Worm (Caenorhabditis elegans) whole organism, L4 larva: ENCODE results near the gene Y54E2A.4.

Experiments used
- F49E8.2 ChIP-seq: sonication (generic microtip); optimal IDR thresholded peaks from 2 replicates; lab custom pipeline; 2016; ENCODE audit warnings: missing compliant biosample characterization, mild to moderate bottlenecking, missing genetic modification characterization, borderline replicate concordance
- T20F7.1 ChIP-seq: fragments of 200-800 bp; sonication (Bioruptor generic); optimal IDR thresholded peaks from 2 replicates; lab custom pipeline; 2018; ENCODE audit warnings: mild to moderate bottlenecking, missing genetic modification characterization, missing compliant biosample characterization
- Y48G9A.11 ChIP-seq: fragments of 200-800 bp; sonication (Bioruptor generic); IDR thresholded peaks from 2 replicates; pipeline ENCODE4 v1.3.6; 2022; ENCODE audit warnings: missing genetic modification reagents, missing genetic modification characterization, missing compliant biosample characterization
- Y5F2A.4 ChIP-seq: fragments of 200-800 bp; sonication (Bioruptor generic); optimal IDR thresholded peaks from 2 replicates; lab custom pipeline; 2018; ENCODE audit warnings: mild to moderate bottlenecking, missing genetic modification characterization, missing compliant biosample characterization
- Y75B8A.6 ChIP-seq: fragments of 200-800 bp; sonication (Bioruptor generic); IDR thresholded peaks from 2 replicates; pipeline ENCODE4 v1.3.6; 2022; ENCODE audit warnings: missing genetic modification reagents, missing genetic modification characterization, missing compliant biosample characterization
- ZK337.2 ChIP-seq: fragments of 200-800 bp; sonication (Bioruptor generic); IDR thresholded peaks from 2 replicates; pipeline ENCODE4 v1.3.6; 2022; ENCODE audit warnings: missing genetic modification reagents, missing genetic modification characterization, missing compliant biosample characterization
- aha-1 ChIP-seq: fragments of 150-350 bp; peaks from one replicate; lab custom pipeline; 2014; ENCODE audit warnings: missing biosample characterization, missing genetic modification characterization
- aly-2 ChIP-seq: sonication (generic microtip); optimal IDR thresholded peaks from 2 replicates; lab custom pipeline; 2018; ENCODE audit warnings: missing biosample characterization, missing genetic modification characterization
- attf-4 ChIP-seq: sonication (generic microtip); optimal IDR thresholded peaks from 3 replicates; lab custom pipeline; 2017; ENCODE audit warnings: missing biosample characterization, missing genetic modification characterization
- ceh-28 ChIP-seq: fragments of 150-350 bp; optimal IDR thresholded peaks from 2 replicates; lab custom pipeline; 2014; ENCODE audit warnings: missing biosample characterization, missing genetic modification reagents, missing genetic modification characterization
- ceh-32 ChIP-seq: sonication (generic microtip); optimal IDR thresholded peaks from 2 replicates; lab custom pipeline; 2016; ENCODE audit warnings: mild to moderate bottlenecking, missing genetic modification characterization, missing compliant biosample characterization; ENCODE audit not compliant: poor library complexity
- ceh-62 ChIP-seq: sonication (generic microtip); optimal IDR thresholded peaks from 2 replicates; lab custom pipeline; 2017; ENCODE audit warnings: missing biosample characterization, missing genetic modification characterization
- cey-2 ChIP-seq: sonication (generic microtip); optimal IDR thresholded peaks from 3 replicates; lab custom pipeline; 2017; ENCODE audit warnings: missing genetic modification characterization, mild to moderate bottlenecking, missing compliant biosample characterization, antibody characterized with exemption, borderline replicate concordance; ENCODE audit not compliant: insufficient read depth
- daf-16 ChIP-seq, 3 experiments: sonication (generic microtip); optimal IDR thresholded peaks; 2 replicates each; lab custom pipeline; 2016 to 2017; ENCODE audit warnings: missing genetic modification characterization in 3 of 3, missing genetic modification reagents in 3 of 3, mild to moderate bottlenecking in 2 of 3, missing compliant biosample characterization in 2 of 3, missing biosample characterization in 1 of 3, moderate library complexity in 1 of 3
- daf-19 ChIP-seq: fragments of 200-800 bp; sonication (Bioruptor generic); conservative IDR thresholded peaks from 2 replicates; pipeline ENCODE4 v1.3.6; 2022; ENCODE audit warnings: missing genetic modification characterization, missing compliant biosample characterization
- dmd-8 ChIP-seq: fragments of 200-800 bp; sonication (Bioruptor generic); IDR thresholded peaks from 2 replicates; pipeline ENCODE4 v1.3.6; 2022; ENCODE audit warnings: missing genetic modification characterization, missing compliant biosample characterization
- dve-1 ChIP-seq: sonication (generic microtip); optimal IDR thresholded peaks from 2 replicates; lab custom pipeline; 2017; ENCODE audit warnings: antibody characterized with exemption, mild to moderate bottlenecking, missing genetic modification characterization, missing compliant biosample characterization; ENCODE audit not compliant: insufficient read depth
- egl-27 ChIP-seq: sonication (generic microtip); optimal IDR thresholded peaks from 3 replicates; lab custom pipeline; 2017; ENCODE audit warnings: missing biosample characterization, missing genetic modification reagents, missing genetic modification characterization
- fkh-10 ChIP-seq: fragments of 150-350 bp; optimal IDR thresholded peaks from 2 replicates; lab custom pipeline; 2014; ENCODE audit warnings: missing biosample characterization, missing genetic modification reagents, missing genetic modification characterization
- fos-1 ChIP-seq: fragments of 150-350 bp; optimal IDR thresholded peaks from 2 replicates; lab custom pipeline; 2014; ENCODE audit warnings: missing biosample characterization, missing genetic modification characterization
- gei-8 ChIP-seq: fragments of 200-800 bp; sonication (Bioruptor generic); optimal IDR thresholded peaks from 2 replicates; lab custom pipeline; 2018; ENCODE audit warnings: mild to moderate bottlenecking, missing genetic modification characterization, missing compliant biosample characterization
- hlh-30 ChIP-seq: sonication (generic microtip); optimal IDR thresholded peaks from 2 replicates; lab custom pipeline; 2017; ENCODE audit warnings: antibody characterized with exemption, mild to moderate bottlenecking, missing genetic modification characterization, missing compliant biosample characterization; ENCODE audit not compliant: insufficient read depth
- jun-1 ChIP-seq: fragments of 150-350 bp; optimal IDR thresholded peaks from 2 replicates; lab custom pipeline; 2014; ENCODE audit warnings: missing biosample characterization, missing genetic modification reagents, missing genetic modification characterization
- lin-1 ChIP-seq: fragments of 200-800 bp; sonication (Bioruptor generic); IDR thresholded peaks from 2 replicates; pipeline ENCODE4 v1.3.6; 2022; ENCODE audit warnings: missing genetic modification reagents, missing genetic modification characterization, missing compliant biosample characterization
- lin-13 ChIP-seq: fragments of 150-350 bp; optimal IDR thresholded peaks from 2 replicates; lab custom pipeline; 2014; ENCODE audit warnings: missing biosample characterization, missing genetic modification reagents, missing genetic modification characterization
- lin-15B ChIP-seq: fragments of 150-350 bp; sonication (generic microtip); optimal IDR thresholded peaks from 3 replicates; lab custom pipeline; 2014; ENCODE audit warnings: missing biosample characterization, missing genetic modification characterization
- lin-29 ChIP-seq: fragments of 200-800 bp; sonication (Bioruptor generic); IDR thresholded peaks from 2 replicates; pipeline ENCODE4 v1.3.6; 2022; ENCODE audit warnings: missing genetic modification reagents, missing genetic modification characterization, missing compliant biosample characterization
- mep-1 ChIP-seq: fragments of 150-350 bp; sonication (generic microtip); optimal IDR thresholded peaks from 3 replicates; lab custom pipeline; 2014; ENCODE audit warnings: missing biosample characterization, missing genetic modification characterization
- mxl-3 ChIP-seq: fragments of 200-800 bp; sonication (Bioruptor generic); optimal IDR thresholded peaks from 2 replicates; lab custom pipeline; 2018; ENCODE audit warnings: mild to moderate bottlenecking, missing genetic modification characterization, missing compliant biosample characterization
- nhr-102 ChIP-seq: sonication (generic microtip); optimal IDR thresholded peaks from 2 replicates; lab custom pipeline; 2016; ENCODE audit warnings: mild to moderate bottlenecking, missing genetic modification characterization, moderate library complexity, missing compliant biosample characterization
- nhr-237 ChIP-seq: sonication (generic microtip); optimal IDR thresholded peaks from 2 replicates; lab custom pipeline; 2017; ENCODE audit warnings: missing biosample characterization, missing genetic modification characterization
- nhr-28 ChIP-seq: fragments of 150-350 bp; optimal IDR thresholded peaks from 2 replicates; lab custom pipeline; 2014; ENCODE audit warnings: missing biosample characterization, missing genetic modification characterization
- nhr-41 ChIP-seq: fragments of 200-800 bp; sonication (Bioruptor generic); IDR thresholded peaks from 2 replicates; pipeline ENCODE4 v1.3.6; 2022; ENCODE audit warnings: missing genetic modification reagents, missing genetic modification characterization, missing compliant biosample characterization
- nhr-6 ChIP-seq: fragments of 150-350 bp; optimal IDR thresholded peaks from 2 replicates; lab custom pipeline; 2014; ENCODE audit warnings: missing biosample characterization, missing genetic modification characterization
- nhr-76 ChIP-seq: fragments of 150-350 bp; optimal IDR thresholded peaks from 2 replicates; lab custom pipeline; 2014; ENCODE audit warnings: missing biosample characterization, missing genetic modification characterization
- nhr-77 ChIP-seq: fragments of 150-350 bp; optimal IDR thresholded peaks from 2 replicates; lab custom pipeline; 2014; ENCODE audit warnings: missing biosample characterization, missing genetic modification characterization
- pha-4 ChIP-seq, 2 experiments: fragments of 150-350 bp in 1 of 2; fragments of 200-800 bp in 1 of 2; sonication (Bioruptor generic) in 1 of 2; IDR thresholded peaks in 1 of 2; optimal IDR thresholded peaks in 1 of 2; 2 replicates each; pipeline versions ENCODE4 v1.3.6 to Lab custom; 2014 to 2022; ENCODE audit warnings: missing genetic modification characterization in 2 of 2, missing genetic modification reagents in 2 of 2, missing biosample characterization in 1 of 2, missing compliant biosample characterization in 1 of 2
- php-3 ChIP-seq: fragments of 200-800 bp; sonication (Bioruptor generic); IDR thresholded peaks from 2 replicates; pipeline ENCODE4 v1.3.6; 2022; ENCODE audit warnings: missing genetic modification reagents, missing genetic modification characterization, missing compliant biosample characterization
- pqm-1 ChIP-seq: sonication (generic microtip); optimal IDR thresholded peaks from 2 replicates; lab custom pipeline; 2017; ENCODE audit warnings: missing biosample characterization, missing genetic modification characterization
- rbr-2 ChIP-seq: sonication (generic microtip); optimal IDR thresholded peaks from 2 replicates; lab custom pipeline; 2016; ENCODE audit warnings: missing genotype, missing genetic modification characterization, missing compliant biosample characterization
- snpc-4 ChIP-seq: fragments of 150-350 bp; optimal IDR thresholded peaks from 2 replicates; lab custom pipeline; 2014; ENCODE audit warnings: missing biosample characterization, missing genetic modification characterization
- tra-1 ChIP-seq: fragments of 200-800 bp; sonication (Bioruptor generic); IDR thresholded peaks from 2 replicates; pipeline ENCODE4 v1.3.6; 2022; ENCODE audit warnings: missing genetic modification reagents, missing genetic modification characterization, missing compliant biosample characterization
- vab-7 ChIP-seq: fragments of 200-800 bp; sonication (Bioruptor generic); IDR thresholded peaks from 2 replicates; pipeline ENCODE4 v1.3.6; 2022; ENCODE audit warnings: missing genetic modification reagents, missing genetic modification characterization, missing compliant biosample characterization
- zfp-2 ChIP-seq: sonication (generic microtip); optimal IDR thresholded peaks from 2 replicates; lab custom pipeline; 2016; ENCODE audit warnings: mild to moderate bottlenecking, missing genetic modification characterization, missing compliant biosample characterization
- ztf-11 ChIP-seq: fragments of 150-350 bp; optimal IDR thresholded peaks from 2 replicates; lab custom pipeline; 2014; ENCODE audit warnings: missing biosample characterization, missing genetic modification characterization
- ztf-7 ChIP-seq: fragments of 150-350 bp; optimal IDR thresholded peaks from 2 replicates; lab custom pipeline; 2014; ENCODE audit warnings: missing biosample characterization, missing genetic modification characterization

The Y54E2A.4 gene

DNA sequence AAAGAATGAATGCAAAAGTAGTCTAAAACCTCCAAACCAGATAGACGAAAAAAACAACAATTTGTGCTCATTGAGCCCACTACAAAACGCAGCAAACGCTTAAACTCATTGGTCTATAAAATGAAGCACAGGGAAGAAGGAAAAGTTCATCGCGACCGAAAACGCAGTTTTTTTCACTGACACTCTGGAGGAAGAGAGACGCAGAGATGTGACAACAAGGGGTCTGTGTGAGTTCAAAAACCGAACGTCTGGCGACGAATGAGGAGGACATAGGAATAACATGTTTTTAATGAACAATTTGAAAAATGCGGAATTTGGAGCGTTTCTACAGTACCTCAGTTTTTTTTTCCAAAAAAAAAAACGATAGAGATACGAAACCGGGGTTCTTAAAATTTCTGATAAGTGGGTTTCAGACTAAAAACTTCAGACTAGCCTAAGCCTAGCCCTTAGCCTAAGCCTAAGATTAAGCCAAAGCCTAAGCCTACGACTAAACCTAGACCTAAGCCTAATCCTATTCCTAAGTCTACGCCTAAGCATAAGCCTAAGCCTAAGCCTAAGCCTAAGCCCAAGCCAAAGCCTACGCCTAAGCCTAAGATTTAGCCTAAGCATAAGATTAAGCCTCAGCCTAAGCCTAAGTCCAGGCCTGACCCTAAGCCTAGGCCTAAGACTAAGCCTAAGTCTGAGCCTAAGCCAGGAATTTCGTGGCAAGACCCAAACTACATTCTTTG is 65.0 kb downstream of the Y54E2A.4 start (continued):
- TF ChIP-seq Y5F2A.4 (no peak), daf-16 (GFP tag; optimal IDR thresholded peaks at IDR 0.05; lab: Kevin White, UChicago) (no peak), daf-16 (tag; optimal IDR thresholded peaks at IDR 0.05; lab: Kevin White, UChicago) (peak; percentile 27), ceh-28 (tag; lab: Kevin White, UChicago) (no peak), ZK337.2 (no peak), nhr-6 (tag; lab: Kevin White, UChicago) (no peak), T20F7.1 (GFP tag; lab: Kevin White, UChicago) (no peak), nhr-237 (no peak), rbr-2 (tag; lab: Kevin White, UChicago) (no peak), nhr-28 (tag; lab: Kevin White, UChicago) (peak; percentile 81), nhr-76 (no peak), aha-1 (no peak), ztf-11 (no peak), lin-29 (GFP tag; lab: Robert Waterston, UW) (no peak), dve-1 (tag; lab: Kevin White, UChicago) (peak; percentile 13), vab-7 (GFP tag; lab: Robert Waterston, UW) (no peak), nhr-41 (no peak), dmd-8 (GFP tag; lab: Robert Waterston, UW) (no peak), snpc-4 (tag; lab: Kevin White, UChicago) (no peak), lin-1 (GFP tag; lab: Robert Waterston, UW) (no peak), nhr-77 (tag; lab: Kevin White, UChicago) (peak; percentile 53), jun-1 (tag; lab: Kevin White, UChicago) (no peak), tra-1 (GFP tag; lab: Robert Waterston, UW) (no peak), ztf-7 (tag; lab: Kevin White, UChicago) (no peak), attf-4 (tag; lab: Kevin White, UChicago) (no peak), lin-13 (no peak), daf-19 (GFP tag; lab: Robert Waterston, UW) (no peak), mep-1 (peak; percentile 18), mxl-3 (GFP tag; lab: Kevin White, UChicago) (no peak), php-3 (no peak), Y48G9A.11 (GFP tag; lab: Robert Waterston, UW) (no peak), fos-1 (tag; lab: Kevin White, UChicago) (no peak), zfp-2 (tag; lab: Kevin White, UChicago) (no peak), ceh-32 (tag; lab: Kevin White, UChicago) (no peak), F49E8.2 (tag; lab: Kevin White, UChicago) (no peak), Y75B8A.6 (no peak), hlh-30 (tag; lab: Kevin White, UChicago) (peak; percentile 15), cey-2 (no peak), ceh-62 (no peak), fkh-10 (no peak), lin-15B (tag; lab: Kevin White, UChicago) (no peak), pqm-1 (tag; lab: Kevin White, UChicago) (peak; percentile 4), egl-27 (tag; lab: Kevin White, UChicago) (no peak), nhr-102 (tag; lab: Kevin White, UChicago) (no peak), pha-4 (GFP tag; IDR thresholded peaks at IDR 0.05; lab: Robert Waterston, UW) (no peak), pha-4 (tag; optimal IDR thresholded peaks at IDR 0.05; lab: Kevin White, UChicago) (no peak), aly-2 (tag; lab: Kevin White, UChicago) (no peak), gei-8 (GFP tag; lab: Kevin White, UChicago) (no peak)
- TF ChIP-seq, all 104 proteins: peak for 9
